Worm (Caenorhabditis elegans) whole organism, L2 larva: ENCODE results near the gene sra-31.

ENCODE experiments used
- F13H6.1 ChIP-seq: sonication (generic microtip); optimal IDR thresholded peaks from 2 replicates; lab custom pipeline; 2016; ENCODE audit warnings: missing genetic modification characterization, missing compliant biosample characterization
- ama-1 ChIP-seq: fragments of 150-350 bp; optimal IDR thresholded peaks from 2 replicates; lab custom pipeline; 2018; ENCODE audit warnings: inconsistent platforms
- lin-11 ChIP-seq: fragments of 150-350 bp; sonication (generic microtip); optimal IDR thresholded peaks from 2 replicates; lab custom pipeline; 2014; ENCODE audit warnings: missing biosample characterization, missing genetic modification characterization, inconsistent platforms, mixed read lengths
- nhr-12 ChIP-seq: fragments of 150-350 bp; optimal IDR thresholded peaks from 2 replicates; lab custom pipeline; 2014; ENCODE audit warnings: missing biosample characterization, missing genetic modification characterization
- nhr-77 ChIP-seq: fragments of 150-350 bp; optimal IDR thresholded peaks from 2 replicates; lab custom pipeline; 2014; ENCODE audit warnings: missing biosample characterization, missing genetic modification characterization
- skn-1 ChIP-seq: sonication (generic microtip); optimal IDR thresholded peaks from 2 replicates; lab custom pipeline; 2017; ENCODE audit warnings: missing biosample characterization, missing genetic modification characterization
- ztf-11 ChIP-seq: sonication (generic microtip); optimal IDR thresholded peaks from 2 replicates; lab custom pipeline; 2017; ENCODE audit warnings: missing biosample characterization, missing genetic modification characterization

DNA sequence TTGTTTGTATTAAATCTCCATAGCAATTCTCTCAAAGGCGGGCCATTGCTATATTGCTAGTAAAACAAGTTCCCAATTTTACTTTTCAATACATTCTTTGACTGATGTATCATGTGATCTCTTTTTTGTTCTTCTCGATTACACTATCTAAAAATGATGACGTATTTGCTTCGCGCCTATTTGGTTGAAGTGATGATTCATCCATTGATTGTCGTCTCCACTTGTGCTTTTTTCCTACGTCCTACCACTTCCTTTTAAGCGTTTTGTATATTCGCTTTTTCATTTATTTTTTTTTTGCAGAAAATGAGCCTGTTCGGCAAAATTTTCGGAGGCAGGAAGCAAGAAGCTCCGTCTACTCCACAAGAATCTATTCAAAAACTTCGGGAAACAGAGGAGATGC, 11.1 kb upstream of the sra-31 start, which contains the start of gene vps-32.1:
- TF ChIP-seq F13H6.1: no peak
- TF ChIP-seq nhr-12 (tag; lab: Kevin White, UChicago): no peak
- no peak for TF ChIP-seq ama-1 (lab: Kevin White, UChicago)
- no peak for TF ChIP-seq lin-11 (tag; lab: Kevin White, UChicago)
- TF ChIP-seq ztf-11 (tag; lab: Kevin White, UChicago): no peak
- TF ChIP-seq nhr-77 (tag; lab: Kevin White, UChicago): no peak
- no peak for TF ChIP-seq skn-1 (tag; lab: Kevin White, UChicago)
